Worm (Caenorhabditis elegans) whole organism, midembryonic: ENCODE measurements around the gene C06E4.6.
"Not testable (repeated sequence)": the region's sequence is repeated elsewhere in the genome, so short reads cannot be mapped to it uniquely, and the experiment has no call there.

ENCODE experiments used
- T22C8.4 ChIP-seq: fragments of 200-800 bp; sonication (Bioruptor generic); IDR thresholded peaks from 2 replicates; pipeline ENCODE4 v1.3.6; 2022; ENCODE audit warnings: missing genetic modification characterization, missing compliant biosample characterization
- cog-1 ChIP-seq: sonication (generic microtip); optimal IDR thresholded peaks from 2 replicates; lab custom pipeline; 2016; ENCODE audit warnings: missing genetic modification characterization, missing compliant biosample characterization
- flt-1 ChIP-seq: fragments of 200-800 bp; sonication (Bioruptor generic); IDR thresholded peaks from 2 replicates; pipeline ENCODE4 v1.3.6; 2022; ENCODE audit warnings: missing genetic modification characterization, missing compliant biosample characterization
- klf-2 ChIP-seq: fragments of 200-800 bp; sonication (Bioruptor generic); conservative IDR thresholded peaks from 2 replicates; pipeline ENCODE4 v1.3.6; 2022; ENCODE audit warnings: missing genetic modification reagents, missing genetic modification characterization, missing compliant biosample characterization
- med-1 ChIP-seq: sonication (generic microtip); optimal IDR thresholded peaks from 2 replicates; lab custom pipeline; 2017; ENCODE audit warnings: missing genetic modification characterization, mild to moderate bottlenecking, missing compliant biosample characterization, antibody characterized with exemption, missing genetic modification reagents; ENCODE audit not compliant: insufficient read depth
- ref-1 ChIP-seq: fragments of 200-800 bp; sonication (Bioruptor generic); conservative IDR thresholded peaks from 2 replicates; pipeline ENCODE4 v1.3.6; 2022; ENCODE audit warnings: missing genetic modification reagents, missing genetic modification characterization, missing compliant biosample characterization
- tab-1 ChIP-seq: fragments of 200-800 bp; sonication (Bioruptor generic); IDR thresholded peaks from 2 replicates; pipeline ENCODE4 v1.3.6; 2022; ENCODE audit warnings: missing genetic modification characterization, missing compliant biosample characterization
- ztf-23 ChIP-seq: fragments of 200-800 bp; sonication (Bioruptor generic); IDR thresholded peaks from 2 replicates; pipeline ENCODE4 v1.3.6; 2022; ENCODE audit warnings: missing genetic modification reagents, missing genetic modification characterization, missing compliant biosample characterization
- ztf-29 ChIP-seq: fragments of 200-800 bp; sonication (Bioruptor generic); IDR thresholded peaks from 2 replicates; pipeline ENCODE4 v1.3.6; 2022; ENCODE audit warnings: missing genetic modification reagents, missing genetic modification characterization, missing compliant biosample characterization

Gene C06E4.6

DNA sequence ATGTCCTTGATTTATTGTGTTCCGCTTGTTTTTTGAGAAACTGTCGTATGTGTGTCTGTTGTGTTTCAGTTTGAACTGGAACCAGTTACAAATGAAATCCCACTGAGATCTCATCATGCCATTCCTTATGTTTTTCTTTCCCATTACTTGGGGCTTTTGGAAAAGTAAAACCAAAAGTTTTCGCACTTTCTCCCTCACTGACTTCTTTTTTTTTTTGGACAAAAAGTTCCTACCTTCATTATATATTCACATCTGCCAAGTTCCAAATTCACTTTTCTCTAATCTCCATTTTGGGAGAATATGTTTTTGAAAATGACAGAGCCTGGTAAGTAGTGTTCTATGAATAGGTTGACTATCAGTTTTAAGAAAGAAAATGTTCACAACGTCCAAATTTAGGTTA is 18.6 kb upstream of the C06E4.6 start, which contains the start of gene C06E4.2:
Gene C06E4.2, plus strand, starts transcription at position 301 of the 400 bp plus-strand sequence.
- TF ChIP-seq ztf-29 (GFP tag; lab: Robert Waterston, UW) (no peak), tab-1 (no peak), flt-1 (GFP tag; lab: Robert Waterston, UW) (no peak), T22C8.4 (no peak), cog-1 (no peak), med-1 (no peak), ztf-23 (GFP tag; lab: Robert Waterston, UW) (no peak), ref-1 (no peak), klf-2 (GFP tag; lab: Robert Waterston, UW) (no peak)

DNA sequence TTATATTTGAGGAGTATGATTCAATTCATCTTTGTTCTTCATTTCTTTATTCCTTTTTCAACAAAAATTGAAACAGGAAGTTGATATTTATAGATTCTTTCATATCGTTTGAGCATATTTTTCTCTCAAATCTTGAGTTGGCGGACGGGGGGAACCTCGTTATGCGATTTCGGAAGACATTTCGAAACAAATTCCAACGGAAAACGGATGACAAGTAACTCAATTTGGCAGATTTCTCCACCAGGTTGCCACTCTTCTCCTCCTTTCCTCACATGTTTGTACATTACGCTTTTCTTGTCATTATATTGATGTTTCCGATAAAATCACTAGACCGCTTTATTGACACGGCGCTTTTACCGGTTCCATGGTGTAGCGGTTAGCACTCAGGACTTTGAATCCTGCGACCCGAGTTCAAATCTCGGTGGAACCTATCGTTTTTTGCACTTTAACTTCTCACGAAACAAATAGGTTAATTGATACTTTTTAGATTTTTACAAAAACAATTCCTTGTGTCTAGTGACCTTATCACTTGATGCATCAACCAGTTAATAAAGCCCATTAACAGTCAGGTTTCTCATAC is 17.0 kb upstream of the C06E4.6 start:
- TF ChIP-seq cog-1 (no peak), flt-1 (GFP tag; lab: Robert Waterston, UW) (no peak), klf-2 (GFP tag; lab: Robert Waterston, UW) (no peak), T22C8.4 (no peak), ref-1 (no peak), ztf-23 (GFP tag; lab: Robert Waterston, UW) (no peak), ztf-29 (GFP tag; lab: Robert Waterston, UW) (no peak), tab-1 (no peak), med-1 (no peak)

DNA sequence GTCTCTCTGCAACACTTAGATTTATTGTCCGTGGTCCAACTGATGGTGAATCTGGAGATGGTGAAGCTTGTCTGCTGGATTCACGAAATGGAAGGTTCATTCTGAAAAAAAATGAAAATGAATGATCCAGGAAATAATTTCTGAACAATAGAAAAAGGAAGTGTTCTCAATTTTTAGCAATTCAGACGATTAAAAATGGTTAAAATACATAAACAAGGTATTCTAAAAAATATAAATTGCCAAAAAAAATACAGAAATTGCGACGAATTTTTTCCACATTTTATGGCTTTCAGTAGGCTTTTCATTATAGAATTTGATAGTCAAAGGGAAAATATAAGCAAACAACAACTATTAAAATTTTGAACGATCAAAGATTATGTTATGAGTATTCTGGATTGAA is 5.0 kb upstream of the C06E4.6 start, which contains the start of gene glb-2:
Gene glb-2, minus strand, starts transcription at position 101 of the 400 bp plus-strand sequence.
- no peak for TF ChIP-seq klf-2 (GFP tag; lab: Robert Waterston, UW)
- no peak for TF ChIP-seq ref-1
- no peak for TF ChIP-seq ztf-23 (GFP tag; lab: Robert Waterston, UW)
- TF ChIP-seq flt-1 (GFP tag; lab: Robert Waterston, UW): no peak
- TF ChIP-seq cog-1: no peak

DNA sequence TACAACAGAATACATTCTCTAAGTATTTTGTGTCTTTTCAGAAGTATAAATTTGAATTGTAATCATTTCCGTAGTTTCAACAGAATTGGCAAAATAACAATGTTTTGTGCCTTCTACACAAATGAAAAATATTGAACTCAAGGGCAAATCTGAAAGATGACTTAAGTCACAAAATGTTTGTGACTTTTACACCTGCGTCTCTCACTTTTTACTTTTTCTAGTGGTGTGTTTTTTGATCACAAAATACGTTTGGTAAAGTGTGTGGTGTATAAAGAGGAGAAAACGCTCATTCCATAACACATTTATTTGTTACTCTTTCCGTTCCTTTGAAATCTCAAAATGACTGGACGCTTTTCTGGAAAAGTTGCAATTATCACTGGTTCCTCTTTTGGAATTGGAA is 2.5 kb upstream of the C06E4.6 start, which contains the start of gene C06E4.3:
Gene C06E4.3, plus strand, starts transcription at position 289 of the 400 bp plus-strand sequence.
- TF ChIP-seq med-1 (no peak), tab-1 (no peak), flt-1 (GFP tag; lab: Robert Waterston, UW) (no peak), T22C8.4 (no peak), ztf-23 (GFP tag; lab: Robert Waterston, UW) (no peak), ztf-29 (GFP tag; lab: Robert Waterston, UW) (no peak), ref-1 (no peak), cog-1 (no peak), klf-2 (GFP tag; lab: Robert Waterston, UW) (no peak)

DNA sequence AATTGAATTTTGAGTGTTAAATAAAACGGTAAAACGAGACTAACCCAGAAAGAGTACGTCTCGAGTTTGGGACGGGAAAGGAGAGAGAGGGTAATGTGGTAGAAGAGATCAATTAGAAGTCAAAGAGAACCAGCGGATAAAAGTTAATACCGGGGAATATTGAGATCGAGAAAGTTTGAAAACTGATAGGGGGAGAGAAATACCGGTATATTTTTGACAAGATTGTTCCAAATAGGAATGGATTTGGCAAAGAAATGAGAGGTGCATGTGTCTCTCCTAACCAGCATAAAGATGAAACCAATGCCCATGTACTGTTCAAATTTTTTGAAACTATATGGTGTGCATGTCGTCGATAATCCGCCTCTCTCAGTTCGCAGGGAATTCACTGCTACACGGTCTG is 3.4 kb downstream of the C06E4.6 start, which contains the start of gene C06E4.5:
Gene C06E4.5, plus strand, starts transcription at position 301 of the 400 bp plus-strand sequence.
- TF ChIP-seq ztf-29 (GFP tag; lab: Robert Waterston, UW); T22C8.4; tab-1: not testable (repeated sequence)

DNA sequence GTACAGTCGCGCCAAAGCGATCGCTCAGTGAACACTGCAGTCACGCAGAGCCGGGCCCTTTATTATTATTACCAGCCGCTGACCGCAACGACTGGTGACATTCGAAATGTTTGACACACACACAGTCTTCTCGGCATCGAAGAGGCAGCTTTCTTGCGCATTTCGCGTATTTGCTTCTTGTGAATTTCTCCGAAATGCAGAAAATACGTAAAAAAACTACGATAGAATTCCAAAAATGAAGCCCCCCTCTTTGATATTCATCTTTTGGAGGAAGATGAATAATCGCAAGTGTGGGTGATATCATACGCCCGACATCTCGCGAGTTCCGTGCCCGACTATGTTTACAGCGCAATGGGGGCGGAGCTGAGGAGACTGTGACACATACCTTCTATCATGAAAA is 4.8 kb downstream of the C06E4.6 start:
- no peak for TF ChIP-seq ztf-29 (GFP tag; lab: Robert Waterston, UW)
- no peak for TF ChIP-seq klf-2 (GFP tag; lab: Robert Waterston, UW)

DNA sequence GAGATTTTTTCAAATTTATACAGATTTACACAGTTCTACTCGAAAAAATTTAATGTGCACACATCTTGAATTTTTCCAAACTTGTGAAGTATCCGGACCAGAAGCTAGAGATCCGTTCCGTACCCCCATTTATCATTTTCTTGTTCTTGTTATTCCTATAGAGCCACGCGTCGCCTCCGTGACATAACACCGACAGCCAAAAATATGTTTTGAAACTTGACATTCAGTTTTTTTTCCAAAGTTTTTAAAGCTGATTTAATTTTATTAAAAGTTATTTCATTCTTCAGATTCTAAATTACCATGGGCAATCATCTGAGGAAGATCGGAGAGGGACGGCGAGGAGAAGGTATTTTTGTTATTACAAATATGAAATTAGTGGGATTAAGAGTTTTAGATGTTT is 7.9 kb downstream of the C06E4.6 start, which contains the start of gene D2024.18:
Gene D2024.18, plus strand, starts transcription at position 301 of the 400 bp plus-strand sequence.
- TF ChIP-seq med-1 (no peak), T22C8.4 (no peak), flt-1 (GFP tag; lab: Robert Waterston, UW) (no peak), cog-1 (no peak), tab-1 (no peak), klf-2 (GFP tag; lab: Robert Waterston, UW) (no peak), ztf-29 (GFP tag; lab: Robert Waterston, UW) (no peak), ztf-23 (GFP tag; lab: Robert Waterston, UW) (no peak), ref-1 (no peak)

DNA sequence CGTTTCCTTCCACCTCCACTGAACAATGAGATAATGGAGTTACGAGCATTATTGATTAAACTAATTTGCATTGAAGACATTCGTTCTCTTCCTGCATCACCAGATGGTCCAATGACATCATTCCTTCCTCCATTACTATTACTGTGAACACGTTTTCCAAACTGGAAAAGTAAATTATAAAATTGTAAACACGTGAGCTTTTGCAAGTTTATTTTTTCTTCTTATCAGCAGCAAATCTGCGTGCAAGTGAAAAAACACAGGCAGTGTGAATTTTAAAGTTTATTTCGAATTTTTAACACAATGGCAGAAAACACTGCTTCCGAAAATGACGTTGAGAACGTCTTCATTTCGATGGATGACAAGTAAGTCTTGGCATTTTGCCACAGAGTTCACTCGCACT is 10.9 kb downstream of the C06E4.6 start, which contains the start of gene D2024.1:
Gene D2024.1, plus strand, starts transcription at position 301 of the 400 bp plus-strand sequence.
- not testable (repeated sequence) for TF ChIP-seq flt-1 (GFP tag; lab: Robert Waterston, UW); T22C8.4; med-1

DNA sequence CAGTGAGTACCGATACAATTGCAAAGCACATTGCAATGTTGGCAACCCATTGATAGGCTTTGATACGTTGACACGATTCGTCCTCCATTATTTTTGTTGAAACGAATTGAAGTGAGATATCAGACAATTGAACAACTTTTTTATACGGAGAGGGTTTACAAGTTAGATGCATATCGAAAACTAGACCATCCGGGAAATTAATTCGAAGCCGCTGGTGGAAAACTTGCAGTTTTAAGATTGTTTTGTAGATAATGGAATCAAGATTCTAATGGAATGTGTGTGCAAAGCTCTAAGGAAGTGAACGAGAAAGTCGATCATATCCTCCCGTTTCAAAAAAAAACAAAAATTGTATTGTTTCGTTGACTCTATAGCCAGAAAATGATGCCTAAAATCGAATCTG is 11.6 kb downstream of the C06E4.6 start, which contains the start of gene col-114:
Gene col-114, minus strand, starts transcription at position 101 of the 400 bp plus-strand sequence.
- TF ChIP-seq ref-1: no peak
- TF ChIP-seq ztf-23 (GFP tag; lab: Robert Waterston, UW): no peak
- no peak for TF ChIP-seq cog-1
- TF ChIP-seq tab-1: no peak
- TF ChIP-seq med-1: no peak
- TF ChIP-seq T22C8.4: no peak
- no peak for TF ChIP-seq flt-1 (GFP tag; lab: Robert Waterston, UW)
- no peak for TF ChIP-seq ztf-29 (GFP tag; lab: Robert Waterston, UW)
- TF ChIP-seq klf-2 (GFP tag; lab: Robert Waterston, UW): no peak

DNA sequence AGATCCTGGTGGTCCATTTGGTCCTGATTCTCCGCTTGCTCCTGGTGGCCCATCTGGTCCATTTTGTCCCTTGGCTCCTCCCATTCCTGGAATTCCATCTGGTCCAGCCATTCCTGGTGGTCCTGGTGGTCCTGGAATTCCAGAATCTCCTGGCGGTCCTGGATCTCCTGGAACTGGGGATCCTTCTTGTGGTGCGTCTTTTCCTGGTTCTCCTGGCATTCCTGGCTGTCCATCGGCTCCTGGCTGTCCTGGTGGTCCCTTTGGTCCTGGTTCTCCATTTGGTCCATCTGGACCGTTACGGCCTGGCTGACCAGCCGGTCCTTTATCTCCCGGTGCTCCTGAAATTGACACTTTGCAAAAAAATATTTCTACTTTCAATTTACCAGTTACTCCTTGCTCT is 12.5 kb downstream of the C06E4.6 start:
- no peak for TF ChIP-seq flt-1 (GFP tag; lab: Robert Waterston, UW)
- TF ChIP-seq klf-2 (GFP tag; lab: Robert Waterston, UW): no peak
- no peak for TF ChIP-seq med-1
- TF ChIP-seq ztf-23 (GFP tag; lab: Robert Waterston, UW): no peak
- no peak for TF ChIP-seq cog-1
- TF ChIP-seq T22C8.4: no peak
- no peak for TF ChIP-seq tab-1
- TF ChIP-seq ref-1: no peak
- TF ChIP-seq ztf-29 (GFP tag; lab: Robert Waterston, UW): no peak

DNA sequence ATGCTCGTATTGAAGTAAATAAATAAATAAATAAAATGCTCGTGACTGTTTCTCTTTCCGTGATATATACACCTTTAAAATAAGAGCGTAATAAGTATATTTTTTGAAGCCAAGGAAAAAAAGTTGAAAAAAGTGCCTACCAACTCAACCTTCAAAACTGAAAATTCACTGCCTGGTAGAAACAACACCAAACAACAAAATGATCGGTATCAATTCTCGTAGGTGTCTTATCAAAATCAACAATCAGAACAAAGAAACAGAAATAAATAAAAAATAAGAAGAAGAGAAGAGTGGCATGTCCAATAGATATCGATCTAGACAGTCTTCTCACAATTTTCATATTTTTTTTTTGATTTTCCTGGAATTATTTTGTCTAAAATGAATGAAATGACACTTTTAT is 14.2 kb downstream of the C06E4.6 start, which contains the start of gene afmd-1:
Gene afmd-1, plus strand, starts transcription at position 316 of the 400 bp plus-strand sequence.
- TF ChIP-seq tab-1 (no peak), ztf-23 (GFP tag; lab: Robert Waterston, UW) (no peak), ref-1 (no peak), T22C8.4 (no peak), med-1 (no peak), flt-1 (GFP tag; lab: Robert Waterston, UW) (no peak), ztf-29 (GFP tag; lab: Robert Waterston, UW) (no peak), klf-2 (GFP tag; lab: Robert Waterston, UW) (no peak), cog-1 (no peak)
